Fruit fly (Drosophila melanogaster): ENCODE measurements around the gene hth.

hth gene

dm6 chr3R:10641284-10641683, 1.9 kb upstream of the hth start (continued):
- no peak for TF ChIP-seq CG10147 (GFP tag; optimal IDR thresholded peaks at IDR 0.05)
- no peak for TF ChIP-seq CG9609 (GFP tag; optimal IDR thresholded peaks at IDR 0.05)
- TF ChIP-seq Hr78 (GFP tag; optimal IDR thresholded peaks at IDR 0.05): no peak
- TF ChIP-seq otp (GFP tag; IDR thresholded peaks at IDR 0.05): no peak
- peak; percentile 45; the same call in 1 of the 2 replicates for TF ChIP-seq sisA (GFP tag; IDR thresholded peaks at IDR 0.05)
- TF ChIP-seq CG18011 (GFP tag; optimal IDR thresholded peaks at IDR 0.05): no peak
- peak; percentile 53 for TF ChIP-seq CG7271 (tag; optimal IDR thresholded peaks at IDR 0.05)
- peak; percentile 27 for TF ChIP-seq CG1602 (GFP tag; optimal IDR thresholded peaks at IDR 0.05)
- TF ChIP-seq Hr3 (GFP tag; optimal IDR thresholded peaks at IDR 0.05): peak; percentile 49
- no peak for TF ChIP-seq CG4282 (GFP tag; optimal IDR thresholded peaks at IDR 0.05)
- TF ChIP-seq sna (GFP tag; IDR thresholded peaks at IDR 0.05; ENCODE audit: partially characterized antibody): no peak
- TF ChIP-seq Nf-YC (tag; optimal IDR thresholded peaks at IDR 0.05): no peak
- no peak for TF ChIP-seq Usf (GFP tag; optimal IDR thresholded peaks at IDR 0.05)
- no peak for TF ChIP-seq Adf1 (GFP tag; IDR thresholded peaks at IDR 0.05)
- no peak for TF ChIP-seq CG8089 (GFP tag; optimal IDR thresholded peaks at IDR 0.05)
- TF ChIP-seq CG12155 (GFP tag; optimal IDR thresholded peaks at IDR 0.05): peak; percentile 17
- TF ChIP-seq aop (GFP tag; IDR thresholded peaks at IDR 0.05): no peak
- TF ChIP-seq Jarid2 (GFP tag; optimal IDR thresholded peaks at IDR 0.05): no peak
- TF ChIP-seq CG13775 (GFP tag; optimal IDR thresholded peaks at IDR 0.05): peak; percentile 58
- TF ChIP-seq Meics (GFP tag; optimal IDR thresholded peaks at IDR 0.05): no peak
- peak; percentile 52 for TF ChIP-seq unpg (GFP tag; optimal IDR thresholded peaks at IDR 0.05)
- TF ChIP-seq B-H1 (GFP tag; IDR thresholded peaks at IDR 0.05): no peak
- TF ChIP-seq CG11456 (GFP tag; IDR thresholded peaks at IDR 0.05): no peak
- no peak for TF ChIP-seq ac (GFP tag; optimal IDR thresholded peaks at IDR 0.05)
- peak; percentile 30 for TF ChIP-seq tio (GFP tag; optimal IDR thresholded peaks at IDR 0.05)
- TF ChIP-seq Bdp1 (GFP tag; optimal IDR thresholded peaks at IDR 0.05): no peak
- no peak for TF ChIP-seq gcm2 (GFP tag; optimal IDR thresholded peaks at IDR 0.05)
- TF ChIP-seq Six4 (GFP tag; optimal IDR thresholded peaks at IDR 0.05): no peak
- peak; percentile 37 for TF ChIP-seq CG10209 (GFP tag; optimal IDR thresholded peaks at IDR 0.05)
- 0 out of 2 replicates have a peak, but pooled peaks have one; percentile 25 for TF ChIP-seq ssp (GFP tag; IDR thresholded peaks at IDR 0.05)
- TF ChIP-seq nmo (GFP tag; optimal IDR thresholded peaks at IDR 0.05): peak; percentile 45
- no peak for TF ChIP-seq CG11560 (tag; IDR thresholded peaks at IDR 0.05)
- TF ChIP-seq Drgx (GFP tag; IDR thresholded peaks at IDR 0.05): no peak
- TF ChIP-seq CG4820 (GFP tag; optimal IDR thresholded peaks at IDR 0.05): peak; percentile 52
- no peak for TF ChIP-seq Dek (tag; optimal IDR thresholded peaks at IDR 0.05)
- TF ChIP-seq CG13894 (tag; optimal IDR thresholded peaks at IDR 0.05): no peak
- TF ChIP-seq ham (GFP tag; IDR thresholded peaks at IDR 0.05): no peak
- no peak for TF ChIP-seq BtbVII (GFP tag; optimal IDR thresholded peaks at IDR 0.05)
- TF ChIP-seq fd64A (GFP tag; optimal IDR thresholded peaks at IDR 0.05): no peak
- no peak for TF ChIP-seq CG6854 (GFP tag; optimal IDR thresholded peaks at IDR 0.05)
- TF ChIP-seq unc-4 (GFP tag; IDR thresholded peaks at IDR 0.05; ENCODE audit: partially characterized antibody): no peak
- no peak for TF ChIP-seq pzg (GFP tag; optimal IDR thresholded peaks at IDR 0.05)
- TF ChIP-seq CG4328 (GFP tag; optimal IDR thresholded peaks at IDR 0.05): no peak
- no peak for TF ChIP-seq CG1603 (tag; optimal IDR thresholded peaks at IDR 0.05)
- peak; percentile 68 for TF ChIP-seq phol (tag; optimal IDR thresholded peaks at IDR 0.05)
- TF ChIP-seq da (GFP tag; optimal IDR thresholded peaks at IDR 0.05): no peak
- no peak for TF ChIP-seq CG3838 (GFP tag; optimal IDR thresholded peaks at IDR 0.05)
- no peak for TF ChIP-seq emc (GFP tag; optimal IDR thresholded peaks at IDR 0.05)
- TF ChIP-seq Atf3 (GFP tag; optimal IDR thresholded peaks at IDR 0.05): no peak
- TF ChIP-seq abd-A (tag; optimal IDR thresholded peaks at IDR 0.05): no peak
- no peak for TF ChIP-seq gro (GFP tag; optimal IDR thresholded peaks at IDR 0.05)

Measured in whole organism, embryonic.